Fruit fly (Drosophila melanogaster): ENCODE measurements around the gene CG3744.

DNA sequence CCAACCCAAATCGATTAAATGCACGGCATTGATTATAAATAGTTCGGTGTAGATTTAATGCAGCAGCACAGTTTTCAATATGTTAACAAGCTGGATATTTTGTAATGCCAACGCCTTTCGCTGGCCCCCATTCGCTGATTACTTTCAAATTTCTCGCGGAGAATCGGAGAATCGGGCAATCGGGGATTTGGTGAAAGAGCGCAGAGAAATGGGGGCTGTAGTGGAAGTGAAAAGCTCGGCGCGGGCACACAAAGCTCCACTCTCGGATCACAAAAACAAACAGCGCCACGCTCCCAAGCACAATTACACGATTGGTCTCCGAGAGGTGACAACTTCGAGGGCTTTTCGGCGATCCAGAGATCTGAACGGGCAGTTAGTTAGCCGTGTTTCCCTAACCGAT is 34.8 kb downstream of the CG3744 start, which contains the start of gene Esp:
- no peak for TF ChIP-seq CG4820 (GFP tag; optimal IDR thresholded peaks at IDR 0.05)
- TF ChIP-seq Ets65A (GFP tag), result no peak
- TF ChIP-seq CG13123 (GFP tag; optimal IDR thresholded peaks at IDR 0.05), result no peak
- no peak for TF ChIP-seq ham (GFP tag; IDR thresholded peaks at IDR 0.05)
- no peak for TF ChIP-seq pnt (GFP tag; optimal IDR thresholded peaks at IDR 0.05)
- no peak for TF ChIP-seq tap (tag; optimal IDR thresholded peaks at IDR 0.05)

All from whole organism, embryonic.